Fruit fly (Drosophila melanogaster): Measurements from ENCODE around the gene CG11970.

- TF ChIP-seq CG10631 (GFP tag; optimal IDR thresholded peaks at IDR 0.05), result no peak
- TF ChIP-seq CG6854 (GFP tag; optimal IDR thresholded peaks at IDR 0.05), result no peak
- no peak for TF ChIP-seq Sox102F (GFP tag; optimal IDR thresholded peaks at IDR 0.05)
- TF ChIP-seq OdsH (GFP tag; optimal IDR thresholded peaks at IDR 0.05), result no peak
- TF ChIP-seq CG9139 (GFP tag; optimal IDR thresholded peaks at IDR 0.05), result no peak
- no peak for TF ChIP-seq Lpt (GFP tag; optimal IDR thresholded peaks at IDR 0.05)
- TF ChIP-seq CG16779 (tag; optimal IDR thresholded peaks at IDR 0.05), result peak; percentile 34
- TF ChIP-seq esn (GFP tag; optimal IDR thresholded peaks at IDR 0.05), result no peak
Observed at dm6 chr3R:8980776-8981165, 3.7 kb upstream of the CG11970 start, which contains the start of gene CAHbeta.
